Worm (Caenorhabditis elegans): ENCODE results near the gene athp-2.

DNA sequence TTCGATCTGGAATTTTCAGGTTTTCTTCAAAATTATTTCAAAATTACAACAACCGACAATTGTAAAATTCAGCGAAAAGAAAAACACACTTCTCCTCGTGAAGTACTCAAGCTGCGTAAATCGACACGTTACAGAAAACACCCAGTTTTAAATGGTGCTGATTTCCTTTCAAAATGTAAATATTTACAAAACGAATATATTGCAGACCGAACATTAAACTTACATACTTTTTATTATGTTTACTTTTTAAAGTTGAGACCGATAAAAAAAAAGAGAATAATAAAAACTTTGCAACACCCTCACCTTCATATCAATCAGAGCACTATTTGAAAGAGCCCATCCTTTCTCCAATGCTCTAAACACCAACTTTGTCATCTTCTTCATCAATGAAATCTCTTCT, 30.9 kb downstream of the athp-2 start:
- TF ChIP-seq unc-62 (GFP tag; optimal IDR thresholded peaks at IDR 0.05) (no peak), elt-3 (tag; optimal IDR thresholded peaks at IDR 0.05) (no peak), nhr-28 (tag; optimal IDR thresholded peaks at IDR 0.05) (no peak), nhr-76 (tag; optimal IDR thresholded peaks at IDR 0.05) (no peak), ceh-83 (GFP tag; optimal IDR thresholded peaks at IDR 0.05) (no peak), snpc-4 (tag; optimal IDR thresholded peaks at IDR 0.05) (no peak), mep-1 (tag; optimal IDR thresholded peaks at IDR 0.05) (no peak), lsy-2 (tag; optimal IDR thresholded peaks at IDR 0.05) (no peak)
